Fruit fly (Drosophila melanogaster): ENCODE measurements around the gene CG14811.

The CG14811 gene

DNA sequence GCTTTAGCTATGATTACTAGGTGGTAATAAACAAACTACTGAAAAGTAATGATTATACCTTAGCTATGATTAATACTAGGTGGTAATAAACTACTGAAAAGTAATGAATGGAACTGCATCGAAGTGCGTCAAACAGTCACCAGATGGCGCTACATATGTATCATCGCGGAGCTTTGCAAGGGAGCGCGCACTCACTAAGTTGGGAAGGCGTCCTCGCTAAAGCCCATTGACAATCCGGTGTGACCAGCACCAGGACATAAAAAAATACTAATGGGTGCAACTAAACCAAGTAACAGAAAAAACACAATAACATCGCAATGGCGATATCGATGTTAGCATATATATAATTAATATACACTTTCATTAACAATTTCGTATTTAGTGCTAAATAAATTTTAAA lies 49.6 kb downstream of the CG14811 start (continued):
- TF ChIP-seq CG31224 (GFP tag; IDR thresholded peaks at IDR 0.05), result no peak
- TF ChIP-seq CG11456 (GFP tag; IDR thresholded peaks at IDR 0.05), result no peak
- TF ChIP-seq croc (GFP tag; conservative IDR thresholded peaks at IDR 0.05), result no peak
- TF ChIP-seq dati (GFP tag; IDR thresholded peaks at IDR 0.05), result no peak
- TF ChIP-seq NC2β (GFP tag; optimal IDR thresholded peaks at IDR 0.05), result no peak
- no peak for TF ChIP-seq CG16863 (GFP tag; optimal IDR thresholded peaks at IDR 0.05)
- TF ChIP-seq repo (GFP tag; optimal IDR thresholded peaks at IDR 0.05), result no peak
- TF ChIP-seq otp (GFP tag; IDR thresholded peaks at IDR 0.05), result no peak
- TF ChIP-seq Hsf (GFP tag; optimal IDR thresholded peaks at IDR 0.05), result no peak
- no peak for TF ChIP-seq CG31388 (GFP tag; optimal IDR thresholded peaks at IDR 0.05)
- TF ChIP-seq sens-2 (GFP tag; IDR thresholded peaks at IDR 0.05), result 0 out of 2 replicates have a peak, but pooled peaks have one; percentile 8
- TF ChIP-seq seq (GFP tag; IDR thresholded peaks at IDR 0.05), result no peak
- TF ChIP-seq CG18476 (GFP tag; optimal IDR thresholded peaks at IDR 0.05), result no peak
- TF ChIP-seq Dek (tag; optimal IDR thresholded peaks at IDR 0.05), result no peak
- TF ChIP-seq fd102C (GFP tag; optimal IDR thresholded peaks at IDR 0.05), result no peak
- no peak for TF ChIP-seq lilli (GFP tag; optimal IDR thresholded peaks at IDR 0.05)
- peak; percentile 55 for TF ChIP-seq Dref (GFP tag; IDR thresholded peaks at IDR 0.05)
- no peak for TF ChIP-seq Mes4 (GFP tag; optimal IDR thresholded peaks at IDR 0.05)
- peak; percentile 13 for TF ChIP-seq tin (GFP tag; optimal IDR thresholded peaks at IDR 0.05)
- TF ChIP-seq bsh (GFP tag; optimal IDR thresholded peaks at IDR 0.05), result no peak
- TF ChIP-seq vnd (GFP tag; IDR thresholded peaks at IDR 0.05; ENCODE audit: partially characterized antibody), result no peak
- TF ChIP-seq Myb (GFP tag; optimal IDR thresholded peaks at IDR 0.05), result no peak
- TF ChIP-seq eve (GFP tag; optimal IDR thresholded peaks at IDR 0.05), result no peak
- TF ChIP-seq CG4282 (GFP tag; optimal IDR thresholded peaks at IDR 0.05), result no peak
- no peak for TF ChIP-seq Lim3 (GFP tag; IDR thresholded peaks at IDR 0.05)
- TF ChIP-seq tgo (GFP tag; IDR thresholded peaks at IDR 0.05), result no peak
